Fruit fly (Drosophila melanogaster): ENCODE data around the gene CG42857.

CG42857 gene

DNA sequence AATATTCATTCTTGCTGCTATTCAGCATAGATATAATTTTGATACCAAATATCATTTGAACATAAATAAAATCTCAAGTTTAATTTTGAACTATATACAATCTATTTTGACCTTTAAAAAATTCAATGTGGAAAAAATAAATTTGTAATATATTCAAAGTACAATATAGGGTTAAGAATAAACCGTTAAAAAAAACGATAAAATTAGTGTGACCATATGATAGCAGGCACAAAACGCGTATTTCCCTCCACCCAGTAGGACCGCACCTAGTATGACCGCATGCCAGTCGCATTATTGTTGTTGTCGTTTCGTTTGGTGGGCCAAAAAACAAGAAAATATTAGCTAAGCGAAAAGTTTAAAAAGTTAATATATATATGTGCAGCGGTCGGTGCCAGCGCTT, 28.0 kb downstream of the CG42857 start, which contains the start of gene CG8516 (continued):
- TF ChIP-seq CG12769 (tag; optimal IDR thresholded peaks at IDR 0.05) (no peak), dimm (GFP tag; IDR thresholded peaks at IDR 0.05) (no peak), fd3F (GFP tag; optimal IDR thresholded peaks at IDR 0.05) (no peak), CG4707 (GFP tag; optimal IDR thresholded peaks at IDR 0.05) (no peak), sens-2 (GFP tag; IDR thresholded peaks at IDR 0.05) (no peak), CG12236 (GFP tag; optimal IDR thresholded peaks at IDR 0.05) (no peak), Aef1 (GFP tag; IDR thresholded peaks at IDR 0.05) (peak; percentile 67), Hr51 (GFP tag; optimal IDR thresholded peaks at IDR 0.05) (no peak), chm (GFP tag; IDR thresholded peaks at IDR 0.05) (no peak), Nf-YC (tag; optimal IDR thresholded peaks at IDR 0.05) (no peak), CG17359 (tag; optimal IDR thresholded peaks at IDR 0.05) (no peak), CG34422 (GFP tag; IDR thresholded peaks at IDR 0.05) (peak; percentile 49; the same call in 1 of the 3 replicates), Hr39 (optimal IDR thresholded peaks at IDR 0.05) (no peak), pita (GFP tag; optimal IDR thresholded peaks at IDR 0.05) (no peak), CG17328 (GFP tag; IDR thresholded peaks at IDR 0.05) (peak; percentile 36), gem (tag; optimal IDR thresholded peaks at IDR 0.05) (no peak), Rx (GFP tag; IDR thresholded peaks at IDR 0.05) (no peak), E2f2 (GFP tag; IDR thresholded peaks at IDR 0.05) (peak; percentile 49), mam (GFP tag; optimal IDR thresholded peaks at IDR 0.05) (no peak), cas (GFP tag; IDR thresholded peaks at IDR 0.05) (no peak), CG8944 (GFP tag; optimal IDR thresholded peaks at IDR 0.05) (no peak), CG4360 (GFP tag; IDR thresholded peaks at IDR 0.05) (peak; percentile 90), CG32767 (GFP tag; IDR thresholded peaks at IDR 0.05) (no peak), chif (GFP tag; optimal IDR thresholded peaks at IDR 0.05) (no peak), Trl (optimal IDR thresholded peaks at IDR 0.05) (no peak), Trl (GFP tag; optimal IDR thresholded peaks at IDR 0.05) (no peak), ab (GFP tag; optimal IDR thresholded peaks at IDR 0.05) (no peak), BEAF-32 (GFP tag; optimal IDR thresholded peaks at IDR 0.05) (peak; percentile 41), CG10209 (GFP tag; optimal IDR thresholded peaks at IDR 0.05) (no peak), CG8290 (GFP tag; optimal IDR thresholded peaks at IDR 0.05) (no peak), CG8290 (tag; optimal IDR thresholded peaks at IDR 0.05) (no peak), MESR4 (GFP tag; optimal IDR thresholded peaks at IDR 0.05) (peak; percentile 74), Dip3 (GFP tag; optimal IDR thresholded peaks at IDR 0.05) (no peak), CG12391 (tag; optimal IDR thresholded peaks at IDR 0.05) (peak; percentile 33), Usf (GFP tag; optimal IDR thresholded peaks at IDR 0.05) (no peak), fd64A (GFP tag; optimal IDR thresholded peaks at IDR 0.05) (no peak), CG16863 (GFP tag; optimal IDR thresholded peaks at IDR 0.05) (no peak), phol (tag; optimal IDR thresholded peaks at IDR 0.05) (peak; percentile 42), run (tag; optimal IDR thresholded peaks at IDR 0.05) (no peak), eyg (GFP tag; optimal IDR thresholded peaks at IDR 0.05) (no peak), CG32532 (GFP tag; IDR thresholded peaks at IDR 0.05) (peak; percentile 34; the same call in 1 of the 2 replicates), hth (optimal IDR thresholded peaks at IDR 0.05) (no peak), CG10267 (tag; optimal IDR thresholded peaks at IDR 0.05) (peak; percentile 51), CG14710 (tag; optimal IDR thresholded peaks at IDR 0.05) (peak; percentile 48), Sry-β (GFP tag; optimal IDR thresholded peaks at IDR 0.05) (peak; percentile 80), CG11696 (GFP tag; IDR thresholded peaks at IDR 0.05) (no peak), NK7.1 (GFP tag; optimal IDR thresholded peaks at IDR 0.05) (no peak), CG15479 (GFP tag; optimal IDR thresholded peaks at IDR 0.05) (no peak), CG10462 (GFP tag; optimal IDR thresholded peaks at IDR 0.05) (peak; percentile 17), ap (GFP tag; IDR thresholded peaks at IDR 0.05) (no peak), Hr3 (GFP tag; optimal IDR thresholded peaks at IDR 0.05) (no peak), nmo (GFP tag; optimal IDR thresholded peaks at IDR 0.05) (peak; percentile 36), CG2120 (GFP tag; optimal IDR thresholded peaks at IDR 0.05) (peak; percentile 41)

Data from whole organism, embryonic.